Worm (Caenorhabditis elegans) whole organism, L1 larva: ENCODE results near the gene C52E2.5.
"Not testable (repeated sequence)": the region's sequence is repeated elsewhere in the genome, so short reads cannot be mapped to it uniquely, and the experiment has no call there.

ENCODE experiments used
- C34B4.2 ChIP-seq: sonication (generic microtip); optimal IDR thresholded peaks from 2 replicates; lab custom pipeline; 2017; ENCODE audit warnings: mild to moderate bottlenecking, missing genetic modification characterization, missing compliant biosample characterization
- alr-1 ChIP-seq: fragments of 200-800 bp; sonication (Bioruptor generic); optimal IDR thresholded peaks from 2 replicates; lab custom pipeline; 2018; ENCODE audit warnings: borderline replicate concordance, mild to moderate bottlenecking, missing genetic modification characterization, missing compliant biosample characterization
- ceh-82 ChIP-seq, 3 experiments: fragments of 150-350 bp in 1 of 3; sonication (generic microtip) in 2 of 3; optimal IDR thresholded peaks; 2 replicates each; lab custom pipeline; 2014 to 2017; ENCODE audit warnings: missing biosample characterization in 3 of 3, missing genetic modification characterization in 3 of 3
- dpl-1 ChIP-seq, 3 experiments: fragments of 150-350 bp in 2 of 3; sonication (generic microtip) in 1 of 3; optimal IDR thresholded peaks; 2 replicates each; lab custom pipeline; 2014 to 2017; ENCODE audit warnings: missing biosample characterization in 3 of 3, missing genetic modification characterization in 3 of 3, missing genetic modification reagents in 3 of 3
- efl-1 ChIP-seq, 4 experiments: fragments of 150-350 bp; optimal IDR thresholded peaks in 3 of 4; peaks in 1 of 4; 1 replicate in 1 of 4; 2 replicates in 3 of 4; lab custom pipeline; 2014; ENCODE audit warnings: missing biosample characterization in 2 of 4, missing genetic modification characterization in 2 of 4, missing genetic modification reagents in 2 of 4
- efl-3 ChIP-seq: fragments of 200-800 bp; sonication (Bioruptor generic); optimal IDR thresholded peaks from 2 replicates; lab custom pipeline; 2018; ENCODE audit warnings: mild to moderate bottlenecking, missing genetic modification characterization, missing compliant biosample characterization
- elt-2 ChIP-seq: sonication (generic microtip); optimal IDR thresholded peaks from 2 replicates; lab custom pipeline; 2016; ENCODE audit warnings: missing genetic modification characterization, mild to moderate bottlenecking, inconsistent platforms, missing compliant biosample characterization, missing genetic modification reagents
- hlh-4 ChIP-seq: sonication (generic microtip); optimal IDR thresholded peaks from 2 replicates; lab custom pipeline; 2016; ENCODE audit warnings: mild to moderate bottlenecking, missing genetic modification characterization, missing compliant biosample characterization
- lin-13 ChIP-seq: fragments of 150-350 bp; optimal IDR thresholded peaks from 2 replicates; lab custom pipeline; 2014; ENCODE audit warnings: missing biosample characterization, missing genetic modification reagents, missing genetic modification characterization
- lin-39 ChIP-seq: fragments of 150-350 bp; optimal IDR thresholded peaks from 2 replicates; lab custom pipeline; 2014; ENCODE audit warnings: missing biosample characterization, missing genetic modification reagents, missing genetic modification characterization
- nhr-12 ChIP-seq: sonication (generic microtip); optimal IDR thresholded peaks from 2 replicates; lab custom pipeline; 2017; ENCODE audit warnings: missing biosample characterization, missing genetic modification characterization
- nhr-47 ChIP-seq: sonication (generic microtip); optimal IDR thresholded peaks from 2 replicates; lab custom pipeline; 2016; ENCODE audit warnings: mild to moderate bottlenecking, missing genetic modification characterization, moderate library complexity, missing compliant biosample characterization
- nhr-76 ChIP-seq: sonication (generic microtip); optimal IDR thresholded peaks from 2 replicates; lab custom pipeline; 2017; ENCODE audit warnings: missing biosample characterization, missing genetic modification characterization
- nhr-85 ChIP-seq: sonication (generic microtip); peaks from one replicate; lab custom pipeline; 2016; ENCODE audit warnings: missing genetic modification characterization, inconsistent platforms, missing compliant biosample characterization
- nhr-90 ChIP-seq: sonication (generic microtip); optimal IDR thresholded peaks from 2 replicates; lab custom pipeline; 2016; ENCODE audit warnings: mild to moderate bottlenecking, missing genetic modification characterization, missing compliant biosample characterization; ENCODE audit not compliant: poor library complexity
- pax-3 ChIP-seq: fragments of 200-800 bp; sonication (Bioruptor generic); optimal IDR thresholded peaks from 2 replicates; lab custom pipeline; 2018; ENCODE audit warnings: mild to moderate bottlenecking, missing genetic modification characterization, moderate library complexity, missing compliant biosample characterization
- pqm-1 ChIP-seq: sonication (generic microtip); optimal IDR thresholded peaks from 3 replicates; lab custom pipeline; 2017; ENCODE audit warnings: missing biosample characterization, missing genetic modification characterization
- snpc-4 ChIP-seq: fragments of 150-350 bp; optimal IDR thresholded peaks from 2 replicates; lab custom pipeline; 2014; ENCODE audit warnings: missing biosample characterization, missing genetic modification characterization
- swsn-7 ChIP-seq: sonication (generic microtip); optimal IDR thresholded peaks from 2 replicates; lab custom pipeline; 2016; ENCODE audit warnings: missing genetic modification characterization, missing compliant biosample characterization
- tbx-2 ChIP-seq: sonication (generic microtip); optimal IDR thresholded peaks from 2 replicates; lab custom pipeline; 2016; ENCODE audit warnings: missing genetic modification characterization, missing compliant biosample characterization
- unc-86 ChIP-seq: sonication (generic microtip); optimal IDR thresholded peaks from 2 replicates; lab custom pipeline; 2016; ENCODE audit warnings: missing genetic modification characterization, missing compliant biosample characterization

The C52E2.5 gene

DNA sequence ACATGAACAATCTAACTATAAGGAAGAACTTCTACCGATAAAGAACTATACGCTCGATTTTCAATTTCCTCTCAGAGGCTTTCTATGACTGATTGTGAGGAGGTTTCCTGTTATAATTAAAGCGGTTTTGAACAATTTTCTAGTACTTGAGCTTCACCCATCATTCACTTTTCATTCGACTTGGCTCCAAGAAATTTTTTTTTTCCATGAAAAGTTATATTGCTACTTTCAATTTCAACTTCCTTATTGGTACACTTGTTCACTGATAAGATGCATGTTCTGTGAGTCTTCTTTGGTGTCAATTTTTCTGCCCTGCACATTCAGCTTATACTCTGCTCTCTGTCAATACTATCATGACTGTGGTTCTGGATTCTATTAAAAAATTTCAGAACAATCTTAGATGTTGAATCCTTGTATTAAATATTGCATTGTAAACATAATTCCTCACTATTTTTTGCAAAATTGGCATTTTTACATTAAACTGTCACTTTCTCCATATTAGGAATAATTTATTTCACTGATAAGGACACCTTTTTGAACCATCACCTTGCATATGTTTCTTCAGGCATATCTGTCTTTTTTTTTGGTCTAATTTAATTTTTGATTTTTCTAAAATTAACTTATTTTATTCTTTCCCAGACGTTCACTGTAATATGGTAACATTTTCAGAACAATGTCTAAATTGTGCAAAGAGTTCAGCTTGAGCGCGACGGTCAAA, 28.3 kb upstream of the C52E2.5 start, which contains the start of gene math-10:
Gene math-10, plus strand, starts transcription at position 668 of the 718 bp plus-strand sequence.
- TF ChIP-seq elt-2 (tag; lab: Kevin White, UChicago) (peak; percentile 33), tbx-2 (tag; lab: Kevin White, UChicago) (no peak)

DNA sequence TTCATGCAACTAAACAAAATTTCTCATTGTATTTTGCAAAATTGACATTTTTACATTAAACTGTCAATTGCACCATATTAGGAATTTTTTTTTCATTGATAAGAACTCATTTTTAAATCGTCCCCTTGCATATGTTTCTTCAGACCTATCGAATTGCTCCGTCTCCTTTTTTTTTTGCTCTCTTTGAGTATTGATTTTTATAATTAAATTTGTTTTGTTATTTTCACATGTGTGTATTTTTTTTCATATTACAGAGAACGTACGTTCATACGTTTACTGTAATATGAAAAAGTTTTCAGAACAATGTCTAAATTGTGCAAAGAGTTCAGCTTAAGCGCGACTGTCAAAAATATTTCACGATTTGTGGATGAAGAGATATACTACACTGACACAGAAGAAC, 26.4 kb upstream of the C52E2.5 start, which contains the start of gene math-14:
Gene math-14, plus strand, starts transcription at position 301 of the 400 bp plus-strand sequence.
- no peak for TF ChIP-seq nhr-76 (tag; lab: Kevin White, UChicago)
- TF ChIP-seq nhr-90 (tag; lab: Kevin White, UChicago): no peak
- no peak for TF ChIP-seq snpc-4 (tag; lab: Kevin White, UChicago)
- TF ChIP-seq pqm-1: no peak
- TF ChIP-seq C34B4.2 (tag; lab: Kevin White, UChicago): no peak
- no peak for TF ChIP-seq ceh-82 (tag; optimal IDR thresholded peaks at IDR 0.05; lab: Kevin White, UChicago)
- no peak for TF ChIP-seq swsn-7 (tag; lab: Kevin White, UChicago)
- TF ChIP-seq nhr-12 (tag; lab: Kevin White, UChicago): no peak

DNA sequence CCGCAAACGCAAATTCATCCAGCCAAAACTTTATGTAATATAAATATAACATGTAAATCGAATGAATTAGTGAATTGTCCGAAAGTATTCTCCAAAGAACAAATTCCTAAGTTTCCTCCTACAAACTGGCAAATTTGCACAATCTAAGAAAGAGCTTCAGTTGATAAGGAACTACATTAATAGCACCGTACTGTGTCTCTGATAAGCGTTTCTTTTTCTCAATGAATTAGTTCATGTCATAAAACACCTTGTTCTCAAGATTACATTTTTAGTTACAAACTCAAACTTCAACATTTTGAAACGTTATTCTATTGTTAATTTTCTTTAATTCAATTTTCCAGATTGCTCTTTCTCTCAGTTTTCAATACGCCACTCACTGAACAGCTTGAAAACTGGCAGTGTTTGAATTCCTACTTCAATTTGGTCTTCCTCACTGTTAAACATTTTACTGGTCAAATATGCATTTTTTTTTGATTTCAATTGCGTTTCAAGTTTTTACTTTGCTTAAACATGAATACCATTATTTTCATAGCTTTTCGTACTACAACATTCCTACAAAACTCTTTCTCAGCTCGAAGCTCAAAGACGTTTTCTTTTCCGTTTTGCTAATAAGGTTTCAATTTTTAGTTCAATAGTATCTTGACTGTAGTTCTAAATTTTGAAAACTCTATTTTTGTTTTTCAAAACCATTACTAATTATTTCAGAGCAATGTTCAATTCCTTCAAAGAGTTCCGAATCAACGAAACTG, 23.1 kb upstream of the C52E2.5 start, which contains the start of gene math-15:
Gene math-15, plus strand, starts transcription at position 699 of the 749 bp plus-strand sequence.
- TF ChIP-seq hlh-4 (tag; lab: Kevin White, UChicago) (no peak), efl-1 (optimal IDR thresholded peaks at IDR 0.05; lab: Kevin White, UChicago) (no peak), efl-1 (GFP tag; optimal IDR thresholded peaks at IDR 0.05 in 1 of 2; lab: Kevin White, UChicago) (peak in 1 of 2 experiments; percentile 79), nhr-85 (no peak), elt-2 (tag; lab: Kevin White, UChicago) (peak; percentile 59)

DNA sequence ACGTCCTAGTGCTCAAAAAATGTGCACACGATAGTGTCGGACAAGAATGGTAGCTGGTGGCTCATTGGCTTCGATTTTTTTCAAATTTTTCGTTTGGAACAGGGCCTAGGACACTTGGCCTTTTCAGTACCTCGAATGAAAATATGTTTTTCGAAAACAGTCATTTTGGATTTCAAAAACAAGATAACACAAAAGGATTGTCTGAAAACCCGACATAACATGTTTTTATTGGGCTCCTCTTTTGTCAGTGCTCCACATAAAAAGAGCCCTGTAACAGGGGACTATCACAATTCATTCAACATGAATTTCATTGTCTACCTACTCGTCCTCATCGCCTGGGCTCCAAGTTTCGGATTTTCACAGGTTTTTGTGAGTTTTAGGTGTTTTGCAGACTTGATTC, 21.5 kb upstream of the C52E2.5 start, which contains the start of gene C16C4.17:
Gene C16C4.17, plus strand, starts transcription at position 301 of the 400 bp plus-strand sequence.
- TF ChIP-seq efl-1 (optimal IDR thresholded peaks at IDR 0.05; lab: Kevin White, UChicago) (no peak), efl-1 (GFP tag; optimal IDR thresholded peaks at IDR 0.05 in 1 of 2; lab: Kevin White, UChicago) (peak in 1 of 2 experiments; percentile 32), lin-13 (GFP tag; lab: Kevin White, UChicago) (no peak)

DNA sequence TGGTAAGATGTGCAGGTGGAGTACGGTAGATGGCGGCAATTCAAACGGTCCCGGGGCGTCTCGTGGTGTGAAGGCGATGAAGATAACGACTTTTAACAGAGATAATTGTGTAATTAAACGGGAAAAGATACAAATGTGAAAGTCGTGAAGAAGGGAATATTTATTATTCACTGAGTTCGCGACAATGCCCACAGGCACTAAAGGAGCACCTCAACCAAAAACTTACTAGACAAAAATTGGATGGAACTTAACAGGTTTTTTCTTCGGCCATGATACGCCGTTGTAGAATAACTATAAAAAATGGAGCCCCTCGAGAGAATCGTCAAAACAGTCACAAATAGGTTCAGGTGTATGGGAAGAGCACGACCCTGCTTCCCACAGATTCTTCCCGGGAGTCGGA, 19.6 kb upstream of the C52E2.5 start, which contains the start of gene fbxb-98:
Gene fbxb-98, plus strand, starts transcription at position 301 of the 400 bp plus-strand sequence.
- TF ChIP-seq efl-3; alr-1 (tag; lab: Kevin White, UChicago); unc-86 (tag; lab: Kevin White, UChicago): not testable (repeated sequence)

DNA sequence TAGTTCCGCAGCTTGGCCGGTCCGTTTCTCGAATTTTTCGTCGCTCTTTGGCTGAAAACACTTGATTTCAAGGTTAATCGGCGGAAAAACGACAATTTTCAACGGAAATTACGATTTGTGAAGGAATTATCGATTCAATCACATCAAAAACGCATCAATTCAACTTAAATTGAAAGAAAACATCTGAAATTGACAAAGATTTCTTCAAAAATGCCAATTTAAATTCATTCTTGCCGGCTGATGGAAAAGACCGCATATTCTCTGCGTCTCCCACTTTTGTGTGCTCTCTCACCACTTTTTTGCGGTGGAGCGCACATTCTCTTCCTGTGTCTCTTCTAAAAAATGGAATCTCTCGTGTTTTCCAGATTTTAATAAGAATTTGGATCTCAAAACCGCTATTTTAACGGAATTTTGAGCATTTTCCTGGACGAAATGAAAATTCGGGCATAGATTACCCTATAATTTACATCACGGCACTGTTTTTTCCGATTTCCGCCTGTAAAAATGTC, 18.6 kb upstream of the C52E2.5 start, which contains the start of gene C16C4.18:
Gene C16C4.18, minus strand, starts transcription at position 51 of the 509 bp plus-strand sequence.
- TF ChIP-seq dpl-1 (GFP tag; optimal IDR thresholded peaks at IDR 0.05; lab: Kevin White, UChicago) (peak in 1 of 3 experiments; percentile 20), efl-1 (optimal IDR thresholded peaks at IDR 0.05; lab: Kevin White, UChicago) (peak; percentile 34 to 64), efl-1 (GFP tag; optimal IDR thresholded peaks at IDR 0.05 in 1 of 2; lab: Kevin White, UChicago) (peak; percentile 38 to 91)

DNA sequence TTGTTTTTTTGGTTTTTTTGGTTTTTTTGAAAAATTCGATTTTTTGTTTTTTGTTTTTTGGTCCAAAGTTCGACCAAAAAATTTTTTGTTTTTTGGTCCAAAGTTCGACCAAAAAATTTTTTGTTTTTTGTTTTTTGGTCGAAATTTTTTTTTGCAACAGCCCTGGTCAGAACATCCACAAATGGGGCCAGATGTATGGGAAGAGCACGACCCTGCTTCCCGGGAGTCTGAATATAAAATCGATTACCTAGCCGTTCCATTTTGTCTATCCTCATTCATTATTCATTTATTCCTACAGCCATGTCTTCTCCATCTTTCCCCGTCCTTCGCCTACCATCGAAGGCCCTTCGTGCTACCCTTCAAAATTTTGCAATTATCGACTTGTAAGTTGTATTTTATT, 11.4 kb upstream of the C52E2.5 start, which contains the start of gene fbxb-95:
Gene fbxb-95, plus strand, starts transcription at position 301 of the 400 bp plus-strand sequence.
- TF ChIP-seq nhr-47, lin-39, pax-3 (tag; lab: Kevin White, UChicago): not testable (repeated sequence)
